Fruit fly (Drosophila melanogaster): ENCODE data around the gene CG17292.

Gene CG17292

dm6 chr2L:8381508-8382036 is 11.3 kb downstream of the CG17292 start, which contains the start of gene AlaRS (continued):
- TF ChIP-seq CG31441 (GFP tag; IDR thresholded peaks at IDR 0.05) (peak; percentile 49; the same call in 1 of the 2 replicates), CG17829 (tag; optimal IDR thresholded peaks at IDR 0.05) (peak; percentile 67), chif (GFP tag; optimal IDR thresholded peaks at IDR 0.05) (no peak), Myb (GFP tag; optimal IDR thresholded peaks at IDR 0.05) (no peak), CG14860 (GFP tag; IDR thresholded peaks at IDR 0.05; ENCODE audit: partially characterized antibody) (peak; percentile 41; the same call in 1 of the 3 replicates), Ets97D (GFP tag; optimal IDR thresholded peaks at IDR 0.05) (peak; percentile 10), lola (GFP tag; optimal IDR thresholded peaks at IDR 0.05) (peak in 1 of 3 experiments; percentile 29), Mes4 (GFP tag; optimal IDR thresholded peaks at IDR 0.05) (no peak), hbn (GFP tag; IDR thresholded peaks at IDR 0.05; ENCODE audit: partially characterized antibody) (peak; percentile 57)

DNA sequence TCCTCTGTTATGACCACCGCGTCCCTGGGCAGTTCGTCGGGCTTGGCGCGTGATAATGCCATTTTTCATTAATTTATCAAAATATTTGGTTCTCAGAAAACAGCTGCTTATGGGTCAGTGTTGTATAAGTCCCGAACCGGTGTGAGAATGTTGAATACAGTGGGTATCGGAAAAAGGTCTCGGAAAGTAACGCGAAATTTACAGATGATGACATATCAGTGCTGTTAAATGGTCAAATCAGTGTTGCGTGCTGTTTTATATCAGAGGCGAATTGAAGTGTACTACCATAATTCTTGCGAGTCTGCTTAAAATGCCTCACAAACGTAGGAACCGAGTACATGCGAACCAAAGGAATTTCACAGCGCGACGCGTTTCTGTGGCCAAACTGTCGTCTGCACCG is 12.4 kb downstream of the CG17292 start, which contains the start of the genes CG13392 and Rcd4:
Gene CG13392, minus strand, starts transcription at position 162 of the 400 bp plus-strand sequence.
Gene Rcd4, plus strand, starts transcription at position 216 of the 400 bp plus-strand sequence.
- TF ChIP-seq zf30C (GFP tag; optimal IDR thresholded peaks at IDR 0.05) (peak; percentile 36), Hr78 (GFP tag; optimal IDR thresholded peaks at IDR 0.05) (no peak), crc (GFP tag; optimal IDR thresholded peaks at IDR 0.05) (peak; percentile 69), pita (GFP tag; optimal IDR thresholded peaks at IDR 0.05) (no peak), CG11085 (GFP tag; IDR thresholded peaks at IDR 0.05) (peak; percentile 61; the same call in 1 of the 2 replicates), ind (GFP tag; optimal IDR thresholded peaks at IDR 0.05) (peak; percentile 68), CG43689 (GFP tag; IDR thresholded peaks at IDR 0.05) (no peak), Hr3 (GFP tag; optimal IDR thresholded peaks at IDR 0.05) (peak; percentile 25), CG2116 (GFP tag; optimal IDR thresholded peaks at IDR 0.05) (peak; percentile 97), Mrtf (GFP tag; IDR thresholded peaks at IDR 0.05) (0 out of 3 replicates have a peak, but pooled peaks have one; percentile 34), ase (GFP tag; IDR thresholded peaks at IDR 0.05) (no peak), CG7372 (GFP tag; IDR thresholded peaks at IDR 0.05) (0 out of 2 replicates have a peak, but pooled peaks have one; percentile 12), her (GFP tag; optimal IDR thresholded peaks at IDR 0.05) (peak; percentile 81), CG10565 (GFP tag; optimal IDR thresholded peaks at IDR 0.05) (no peak), CG15479 (GFP tag; optimal IDR thresholded peaks at IDR 0.05) (no peak), CG9817 (tag; optimal IDR thresholded peaks at IDR 0.05) (peak; percentile 57), Meics (GFP tag; optimal IDR thresholded peaks at IDR 0.05) (peak; percentile 62), B-H2 (GFP tag; optimal IDR thresholded peaks at IDR 0.05) (peak; percentile 76), CG9932 (GFP tag; IDR thresholded peaks at IDR 0.05) (peak; percentile 90), CG2129 (GFP tag; IDR thresholded peaks at IDR 0.05; ENCODE audit: partially characterized antibody) (no peak), unpg (GFP tag; optimal IDR thresholded peaks at IDR 0.05) (peak; percentile 49), Trl (optimal IDR thresholded peaks at IDR 0.05) (no peak), Trl (GFP tag; optimal IDR thresholded peaks at IDR 0.05) (peak; percentile 75), C15 (GFP tag; IDR thresholded peaks at IDR 0.05) (no peak), CG12659 (GFP tag; optimal IDR thresholded peaks at IDR 0.05) (peak; percentile 84), Ravus (GFP tag; IDR thresholded peaks at IDR 0.05) (no peak), jumu (GFP tag; optimal IDR thresholded peaks at IDR 0.05) (peak; percentile 73), CG3163 (GFP tag; optimal IDR thresholded peaks at IDR 0.05) (peak; percentile 64), cas (GFP tag; IDR thresholded peaks at IDR 0.05) (no peak), rib (GFP tag; IDR thresholded peaks at IDR 0.05) (peak; percentile 76), CG15601 (tag; optimal IDR thresholded peaks at IDR 0.05) (peak; percentile 14), CG11723 (GFP tag; optimal IDR thresholded peaks at IDR 0.05) (peak; percentile 3), Dref (GFP tag; IDR thresholded peaks at IDR 0.05) (peak; percentile 57), CG10431 (GFP tag; optimal IDR thresholded peaks at IDR 0.05) (peak; percentile 40), CG1529 (GFP tag; optimal IDR thresholded peaks at IDR 0.05) (peak; percentile 37), HmgD (GFP tag; optimal IDR thresholded peaks at IDR 0.05) (peak; percentile 63), tll (GFP tag; optimal IDR thresholded peaks at IDR 0.05) (no peak), gcm (GFP tag; optimal IDR thresholded peaks at IDR 0.05) (no peak), jigr1 (GFP tag; IDR thresholded peaks at IDR 0.05) (no peak), CG3995 (GFP tag; optimal IDR thresholded peaks at IDR 0.05) (peak; percentile 66)
